Worm (Caenorhabditis elegans): ENCODE data around the gene Y42G9A.1.
"Not testable (repeated sequence)": the region's sequence is repeated elsewhere in the genome, so short reads cannot be mapped to it uniquely, and the experiment has no call there.

Gene Y42G9A.1

DNA sequence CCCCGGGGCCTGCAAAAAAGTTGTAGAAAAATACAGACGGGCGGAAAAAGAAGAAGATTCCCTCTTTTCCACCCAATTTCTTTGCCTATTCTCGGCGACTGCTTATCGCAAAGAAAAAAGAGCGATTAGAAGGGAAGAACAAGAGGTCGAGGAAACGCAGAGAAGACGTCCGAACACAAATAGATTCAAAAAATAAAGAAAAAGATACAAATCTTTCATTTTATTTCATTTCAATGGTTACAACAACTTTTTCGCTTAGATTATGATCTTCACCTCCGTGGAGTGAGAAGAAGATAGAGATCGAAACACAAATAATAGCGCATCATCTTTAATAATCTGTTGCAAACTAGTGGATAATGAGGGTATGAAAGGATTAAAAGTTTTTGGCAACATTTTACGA is 17.7 kb upstream of the Y42G9A.1 start:
- TF ChIP-seq zip-2 (tag; optimal IDR thresholded peaks at IDR 0.05) (no peak), ZK337.2 (GFP tag; IDR thresholded peaks at IDR 0.05) (no peak), mxl-3 (GFP tag; optimal IDR thresholded peaks at IDR 0.05) (no peak), nhr-28 (tag; optimal IDR thresholded peaks at IDR 0.05) (peak; percentile 29), lin-38 (GFP tag; IDR thresholded peaks at IDR 0.05) (no peak), daf-8 (GFP tag; IDR thresholded peaks at IDR 0.05) (no peak), Y105C5A.15 (GFP tag; IDR thresholded peaks at IDR 0.05) (no peak), dve-1 (tag; optimal IDR thresholded peaks at IDR 0.05; ENCODE audit: insufficient read depth) (no peak), nhr-77 (tag; optimal IDR thresholded peaks at IDR 0.05) (no peak), pqm-1 (tag; optimal IDR thresholded peaks at IDR 0.05) (no peak), T26A8.4 (GFP tag; IDR thresholded peaks at IDR 0.05) (no peak), ZK546.5 (tag; optimal IDR thresholded peaks at IDR 0.05) (no peak), dmd-6 (GFP tag; IDR thresholded peaks at IDR 0.05) (peak; percentile 16; the same call in 1 of the 2 replicates), tag-97 (GFP tag; IDR thresholded peaks at IDR 0.05) (no peak), saeg-2 (GFP tag; IDR thresholded peaks at IDR 0.05) (no peak), daf-12 (tag; optimal IDR thresholded peaks at IDR 0.05) (no peak), unc-39 (tag; optimal IDR thresholded peaks at IDR 0.05) (no peak), zfp-2 (tag; optimal IDR thresholded peaks at IDR 0.05) (no peak), aly-2 (tag; optimal IDR thresholded peaks at IDR 0.05) (no peak), mep-1 (tag; optimal IDR thresholded peaks at IDR 0.05) (no peak), nhr-237 (tag; optimal IDR thresholded peaks at IDR 0.05) (no peak), jun-1 (tag; optimal IDR thresholded peaks at IDR 0.05) (no peak), nhr-111 (GFP tag; optimal IDR thresholded peaks at IDR 0.05) (no peak), ztf-11 (tag; optimal IDR thresholded peaks at IDR 0.05) (no peak), cey-2 (tag; optimal IDR thresholded peaks at IDR 0.05; ENCODE audit: borderline replicate concordance, insufficient read depth) (no peak), ctbp-1 (GFP tag; IDR thresholded peaks at IDR 0.05) (no peak), F44E2.7 (GFP tag; IDR thresholded peaks at IDR 0.05) (no peak), unc-62 (GFP tag; optimal IDR thresholded peaks at IDR 0.05 in 1 of 2) (peak in 1 of 2 experiments; percentile 36), unc-62 (tag; optimal IDR thresholded peaks at IDR 0.05) (no peak), nhr-41 (GFP tag; IDR thresholded peaks at IDR 0.05) (no peak), vab-7 (GFP tag; IDR thresholded peaks at IDR 0.05) (no peak), ama-1 (optimal IDR thresholded peaks at IDR 0.05) (no peak), nhr-11 (tag; optimal IDR thresholded peaks at IDR 0.05) (no peak), ceh-32 (tag; optimal IDR thresholded peaks at IDR 0.05; ENCODE audit: poor library complexity) (no peak), F49E8.2 (tag; optimal IDR thresholded peaks at IDR 0.05; ENCODE audit: borderline replicate concordance) (no peak), nhr-48 (tag; optimal IDR thresholded peaks at IDR 0.05) (peak; percentile 7)

DNA sequence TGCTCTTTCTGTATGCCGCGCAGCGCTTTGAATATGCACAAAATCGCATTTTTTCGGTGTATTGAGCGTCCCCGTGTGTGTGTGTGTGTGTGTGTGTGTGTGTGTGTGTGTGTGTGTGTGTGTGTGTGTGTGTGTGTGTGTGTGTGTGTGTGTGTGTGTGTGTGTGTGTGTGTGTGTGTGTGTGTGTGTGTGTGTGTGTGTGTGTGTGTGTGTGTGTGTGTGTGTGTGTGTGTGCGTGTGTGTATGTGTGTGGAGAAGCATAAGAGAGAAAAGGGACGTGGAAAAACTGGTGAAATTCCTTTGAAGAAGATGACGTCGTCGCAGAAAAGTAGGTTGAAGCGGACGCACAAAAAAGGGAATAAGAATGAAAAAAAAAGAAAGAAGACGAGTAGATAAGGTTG is 16.4 kb upstream of the Y42G9A.1 start:
- TF ChIP-seq lin-38 (GFP tag; IDR thresholded peaks at IDR 0.05), result peak; percentile 36; the same call in 1 of the 2 replicates
- TF ChIP-seq unc-62 (GFP tag; optimal IDR thresholded peaks at IDR 0.05 in 1 of 2), result peak in 1 of 2 experiments; percentile 11
- TF ChIP-seq unc-62, pha-4 (tag; optimal IDR thresholded peaks at IDR 0.05): not testable (repeated sequence)
- TF ChIP-seq nhr-102 (tag; optimal IDR thresholded peaks at IDR 0.05), result peak; percentile 17
- TF ChIP-seq hmg-1.1 (GFP tag; IDR thresholded peaks at IDR 0.05), result peak; percentile 72
- TF ChIP-seq dve-1 (tag; optimal IDR thresholded peaks at IDR 0.05; ENCODE audit: insufficient read depth), result peak; percentile 84
- peak; percentile 74 for TF ChIP-seq mep-1 (tag; optimal IDR thresholded peaks at IDR 0.05)
- TF ChIP-seq dmd-8 (GFP tag; IDR thresholded peaks at IDR 0.05), result peak; percentile 40; the same call in 1 of the 2 replicates
- peak in 1 of 2 experiments; percentile 87 for TF ChIP-seq hif-1 (tag; optimal IDR thresholded peaks at IDR 0.05)
- peak; percentile 49 for TF ChIP-seq dmd-6 (GFP tag; IDR thresholded peaks at IDR 0.05)
- TF ChIP-seq aha-1 (tag), result peak; percentile 96
- TF ChIP-seq spr-1 (tag; optimal IDR thresholded peaks at IDR 0.05), result peak; percentile 3
- TF ChIP-seq set-16 (GFP tag; IDR thresholded peaks at IDR 0.05), result peak; percentile 51
- TF ChIP-seq Y5F2A.4 (GFP tag; optimal IDR thresholded peaks at IDR 0.05), result peak; percentile 7
- TF ChIP-seq spr-3 (GFP tag; optimal IDR thresholded peaks at IDR 0.05), result peak; percentile 64
- TF ChIP-seq ceh-20 (GFP tag; IDR thresholded peaks at IDR 0.05), result peak; percentile 75
- peak; percentile 67 for TF ChIP-seq T20F7.1 (GFP tag; optimal IDR thresholded peaks at IDR 0.05)
- TF ChIP-seq mxl-3 (GFP tag; optimal IDR thresholded peaks at IDR 0.05), result peak; percentile 70
- 0 out of 2 replicates have a peak, but pooled peaks have one; percentile 18 for TF ChIP-seq T26A8.4 (GFP tag; IDR thresholded peaks at IDR 0.05)
- TF ChIP-seq hlh-11 (tag; optimal IDR thresholded peaks at IDR 0.05), result peak; percentile 83
- peak; percentile 10 for TF ChIP-seq F10B5.3 (tag; optimal IDR thresholded peaks at IDR 0.05)
- peak; percentile 46 for TF ChIP-seq hlh-30 (tag; optimal IDR thresholded peaks at IDR 0.05; ENCODE audit: insufficient read depth)
- peak; percentile 57; the same call in 1 of the 2 replicates for TF ChIP-seq pha-4 (GFP tag; IDR thresholded peaks at IDR 0.05)

All from whole organism, L4 larva.